Fruit fly (Drosophila melanogaster) whole organism, embryonic: Measurements from ENCODE around the gene GluProRS.

ENCODE experiments used
- Awh ChIP-seq: fragments of 200-800 bp; sonication (Bioruptor generic); IDR thresholded peaks from 2 replicates; pipeline ENCODE4, ENCODE4 v1.3.6; 2022; ENCODE audit warnings: missing biosample characterization, missing genetic modification characterization
- C15 ChIP-seq: fragments of 200-800 bp; sonication (Bioruptor generic); IDR thresholded peaks from 3 replicates; pipeline ENCODE4 v1.3.6; 2022; ENCODE audit warnings: missing biosample characterization, missing genetic modification characterization
- CG10565 ChIP-seq: fragments of 200-800 bp; sonication (Bioruptor generic); optimal IDR thresholded peaks from 3 replicates; lab custom pipeline; 2016; ENCODE audit warnings: missing biosample characterization, mild to moderate bottlenecking, missing genetic modification characterization
- CG10654 ChIP-seq: fragments of 200-800 bp; sonication (Bioruptor generic); optimal IDR thresholded peaks from 2 replicates; lab custom pipeline; 2016; ENCODE audit warnings: missing biosample characterization, missing genetic modification characterization
- CG10979 ChIP-seq: fragments of 200-800 bp; sonication (Bioruptor generic); optimal IDR thresholded peaks from 2 replicates; lab custom pipeline; 2018; ENCODE audit warnings: missing biosample characterization, mild to moderate bottlenecking, missing genetic modification characterization, moderate library complexity
- CG11093 ChIP-seq: fragments of 200-800 bp; sonication (Bioruptor generic); IDR thresholded peaks from 3 replicates; pipeline ENCODE4 v1.3.6; 2022; ENCODE audit warnings: missing biosample characterization, missing genetic modification characterization
- CG11456 ChIP-seq: fragments of 200-800 bp; sonication (Bioruptor generic); IDR thresholded peaks from 3 replicates; pipeline ENCODE4 v1.3.6; 2022; ENCODE audit warnings: missing biosample characterization, missing genetic modification characterization
- CG11504 ChIP-seq: fragments of 200-800 bp; sonication (Bioruptor generic); optimal IDR thresholded peaks from 3 replicates; lab custom pipeline; 2019; ENCODE audit warnings: missing biosample characterization, mild to moderate bottlenecking, missing genetic modification characterization, moderate library complexity
- CG12769 ChIP-seq: fragments of 200-800 bp; sonication (Bioruptor generic); optimal IDR thresholded peaks from 2 replicates; lab custom pipeline; 2019; ENCODE audit warnings: missing biosample characterization, mild to moderate bottlenecking, missing genetic modification characterization, moderate library complexity
- CG12942 ChIP-seq: fragments of 200-800 bp; sonication (Bioruptor generic); optimal IDR thresholded peaks from 3 replicates; lab custom pipeline; 2016; ENCODE audit warnings: missing biosample characterization, missing genetic modification characterization
- CG13624 ChIP-seq: fragments of 200-800 bp; sonication (Bioruptor generic); optimal IDR thresholded peaks from 2 replicates; lab custom pipeline; 2016; ENCODE audit warnings: missing biosample characterization, missing genetic modification characterization
- CG17359 ChIP-seq: fragments of 200-800 bp; sonication (Bioruptor generic); optimal IDR thresholded peaks from 3 replicates; lab custom pipeline; 2018; ENCODE audit warnings: missing biosample characterization, mild to moderate bottlenecking, missing genetic modification characterization, moderate library complexity
- CG1792 ChIP-seq: fragments of 200-800 bp; sonication (Bioruptor generic); optimal IDR thresholded peaks from 2 replicates; lab custom pipeline; 2016; ENCODE audit warnings: missing biosample characterization, missing genetic modification characterization
- CG18262 ChIP-seq: fragments of 200-800 bp; optimal IDR thresholded peaks from 3 replicates; lab custom pipeline; 2019; ENCODE audit warnings: missing biosample characterization, mild to moderate bottlenecking, missing genetic modification characterization, moderate library complexity
- CG34376 ChIP-seq: fragments of 200-800 bp; sonication (Bioruptor generic); optimal IDR thresholded peaks from 2 replicates; lab custom pipeline; 2018; ENCODE audit warnings: missing biosample characterization, mild to moderate bottlenecking, missing genetic modification characterization
- CG4820 ChIP-seq: fragments of 200-800 bp; sonication (Bioruptor generic); optimal IDR thresholded peaks from 3 replicates; lab custom pipeline; 2016; ENCODE audit warnings: missing biosample characterization, missing genetic modification characterization
- CG6854 ChIP-seq: fragments of 200-800 bp; sonication (Bioruptor generic); optimal IDR thresholded peaks from 3 replicates; lab custom pipeline; 2017; ENCODE audit warnings: missing biosample characterization, mild to moderate bottlenecking, missing genetic modification characterization
- CG9817 ChIP-seq: fragments of 200-800 bp; sonication (Bioruptor generic); optimal IDR thresholded peaks from 2 replicates; lab custom pipeline; 2018; ENCODE audit warnings: missing biosample characterization, mild to moderate bottlenecking, missing genetic modification characterization, moderate library complexity
- Dad ChIP-seq: fragments of 200-800 bp; sonication (Bioruptor generic); optimal IDR thresholded peaks from 3 replicates; lab custom pipeline; 2016; ENCODE audit warnings: missing biosample characterization, missing genetic modification characterization
- Dek ChIP-seq: fragments of 200-800 bp; sonication (Bioruptor generic); optimal IDR thresholded peaks from 3 replicates; lab custom pipeline; 2019; ENCODE audit warnings: missing biosample characterization, mild to moderate bottlenecking, missing genetic modification characterization, moderate library complexity
- Dll ChIP-seq: fragments of 200-800 bp; sonication (Bioruptor generic); IDR thresholded peaks from 4 replicates; pipeline ENCODE4 v1.3.6; 2022; ENCODE audit warnings: missing biosample characterization, missing genetic modification characterization; ENCODE audit not compliant: partially characterized antibody
- Dp ChIP-seq: fragments of 200-800 bp; sonication (Bioruptor generic); optimal IDR thresholded peaks from 2 replicates; lab custom pipeline; 2018; ENCODE audit warnings: missing biosample characterization, mild to moderate bottlenecking, missing genetic modification characterization, moderate library complexity
- Fer2 ChIP-seq: fragments of 200-800 bp; sonication (Bioruptor generic); optimal IDR thresholded peaks from 2 replicates; lab custom pipeline; 2018; ENCODE audit warnings: missing biosample characterization, mild to moderate bottlenecking, missing genetic modification characterization, moderate library complexity
- H2.0 ChIP-seq: fragments of 200-800 bp; sonication (Bioruptor generic); IDR thresholded peaks from 2 replicates; pipeline ENCODE4 v1.3.6; 2022; ENCODE audit warnings: missing biosample characterization, missing genetic modification characterization
- HHEX ChIP-seq: fragments of 200-800 bp; sonication (Bioruptor generic); optimal IDR thresholded peaks from 3 replicates; lab custom pipeline; 2017; ENCODE audit warnings: missing biosample characterization, mild to moderate bottlenecking, missing genetic modification characterization, missing genetic modification reagents
- Jarid2 ChIP-seq: fragments of 200-800 bp; sonication (Bioruptor generic); optimal IDR thresholded peaks from 3 replicates; lab custom pipeline; 2017; ENCODE audit warnings: mild to moderate bottlenecking, missing biosample characterization, missing genetic modification reagents, missing genetic modification characterization
- MBD-R2 ChIP-seq: fragments of 200-800 bp; sonication (Bioruptor generic); IDR thresholded peaks from 2 replicates; pipeline ENCODE4 v1.3.6; 2022; ENCODE audit warnings: missing biosample characterization, missing genetic modification characterization
- MTF-1 ChIP-seq: fragments of 200-800 bp; sonication (Bioruptor generic); optimal IDR thresholded peaks from 2 replicates; lab custom pipeline; 2018; ENCODE audit warnings: missing biosample characterization, mild to moderate bottlenecking, missing genetic modification characterization, borderline replicate concordance
- NFAT ChIP-seq: fragments of 200-800 bp; sonication (Bioruptor generic); IDR thresholded peaks from 2 replicates; pipeline ENCODE4 v1.3.6; 2022; ENCODE audit warnings: missing biosample characterization, missing genetic modification characterization
- Optix ChIP-seq: fragments of 200-800 bp; sonication (Bioruptor generic); IDR thresholded peaks from 3 replicates; pipeline ENCODE4 v1.3.6; 2022; ENCODE audit warnings: missing biosample characterization, missing genetic modification characterization
- Ptx1 ChIP-seq: fragments of 200-800 bp; sonication (Bioruptor generic); IDR thresholded peaks from 2 replicates; pipeline ENCODE4 v1.3.6; 2022; ENCODE audit warnings: missing biosample characterization, missing genetic modification characterization
- Rx ChIP-seq: fragments of 200-800 bp; sonication (Bioruptor generic); IDR thresholded peaks from 2 replicates; pipeline ENCODE4 v1.3.6; 2022; ENCODE audit warnings: missing biosample characterization, missing genetic modification characterization
- Side ChIP-seq: fragments of 200-800 bp; sonication (Bioruptor generic); optimal IDR thresholded peaks from 2 replicates; lab custom pipeline; 2016; ENCODE audit warnings: missing biosample characterization, missing genetic modification characterization
- amos ChIP-seq: fragments of 200-800 bp; sonication (Bioruptor generic); IDR thresholded peaks from 2 replicates; pipeline ENCODE4 v1.3.6; 2022; ENCODE audit warnings: missing biosample characterization, missing genetic modification characterization; ENCODE audit not compliant: partially characterized antibody
- aop ChIP-seq: fragments of 200-800 bp; sonication (Bioruptor generic); IDR thresholded peaks from 2 replicates; pipeline ENCODE4 v1.3.6; 2022; ENCODE audit warnings: missing biosample characterization, missing genetic modification characterization
- bigmax ChIP-seq: fragments of 200-800 bp; sonication (Bioruptor generic); optimal IDR thresholded peaks from 2 replicates; lab custom pipeline; 2018; ENCODE audit warnings: missing biosample characterization, mild to moderate bottlenecking, missing genetic modification characterization
- caup ChIP-seq: fragments of 200-800 bp; sonication (Bioruptor generic); optimal IDR thresholded peaks from 3 replicates; lab custom pipeline; 2017; ENCODE audit warnings: missing biosample characterization, mild to moderate bottlenecking, missing genetic modification characterization, moderate library complexity; ENCODE audit not compliant: severe bottlenecking
- crp ChIP-seq, 2 experiments: fragments of 200-800 bp; sonication (Bioruptor generic); optimal IDR thresholded peaks; 2 replicates in 1 of 2; 3 replicates in 1 of 2; lab custom pipeline; 2017; ENCODE audit warnings: missing biosample characterization in 2 of 2, missing genetic modification characterization in 2 of 2, mild to moderate bottlenecking in 1 of 2, moderate library complexity in 1 of 2
- gcm2 ChIP-seq: fragments of 200-800 bp; sonication (Bioruptor generic); optimal IDR thresholded peaks from 2 replicates; lab custom pipeline; 2016; ENCODE audit warnings: missing biosample characterization, missing genetic modification characterization
- gsb ChIP-seq: fragments of 200-800 bp; sonication (Bioruptor generic); IDR thresholded peaks from 2 replicates; pipeline ENCODE4 v1.3.6; 2022; ENCODE audit warnings: missing biosample characterization, missing genetic modification characterization
- lbe ChIP-seq: fragments of 200-800 bp; sonication (Bioruptor generic); optimal IDR thresholded peaks from 2 replicates; lab custom pipeline; 2016; ENCODE audit warnings: missing biosample characterization, mild to moderate bottlenecking, missing genetic modification characterization
- org-1 ChIP-seq: fragments of 200-800 bp; sonication (Bioruptor generic); optimal IDR thresholded peaks from 2 replicates; lab custom pipeline; 2017; ENCODE audit warnings: missing biosample characterization, missing genetic modification characterization
- ro ChIP-seq: fragments of 200-800 bp; sonication (Bioruptor generic); IDR thresholded peaks from 2 replicates; pipeline ENCODE4 v1.3.6; 2022; ENCODE audit warnings: missing biosample characterization, missing genetic modification characterization
- row ChIP-seq: fragments of 200-800 bp; sonication (Bioruptor generic); IDR thresholded peaks from 3 replicates; pipeline ENCODE4 v1.3.6; 2022; ENCODE audit warnings: missing biosample characterization, missing genetic modification characterization
- sd ChIP-seq: fragments of 200-800 bp; sonication (Bioruptor generic); optimal IDR thresholded peaks from 3 replicates; lab custom pipeline; 2018; ENCODE audit warnings: missing biosample characterization, mild to moderate bottlenecking, missing genetic modification characterization, moderate library complexity
- sim ChIP-seq: fragments of 200-800 bp; sonication (Bioruptor generic); IDR thresholded peaks from 2 replicates; pipeline ENCODE4 v1.3.6; 2022; ENCODE audit warnings: missing biosample characterization, missing genetic modification characterization
- slbo ChIP-seq: fragments of 200-800 bp; sonication (Bioruptor generic); IDR thresholded peaks from 2 replicates; pipeline ENCODE4 v1.3.6; 2022; ENCODE audit warnings: missing biosample characterization, missing genetic modification characterization
- tgo ChIP-seq: fragments of 200-800 bp; sonication (Bioruptor generic); IDR thresholded peaks from 3 replicates; pipeline ENCODE4 v1.3.6; 2022; ENCODE audit warnings: missing biosample characterization, missing genetic modification characterization
- ttk ChIP-seq: fragments of 200-800 bp; sonication (Bioruptor generic); IDR thresholded peaks from 2 replicates; pipeline ENCODE4 v2.1.2; 2022; ENCODE audit warnings: missing biosample characterization, missing genetic modification characterization
- zen2 ChIP-seq: fragments of 200-800 bp; sonication (Bioruptor generic); IDR thresholded peaks from 3 replicates; pipeline ENCODE4 v1.3.6; 2022; ENCODE audit warnings: missing biosample characterization, missing genetic modification characterization; ENCODE audit not compliant: partially characterized antibody
- zfh1 ChIP-seq: fragments of 200-800 bp; sonication (Bioruptor generic); IDR thresholded peaks from 3 replicates; pipeline ENCODE4 v1.3.6; 2022; ENCODE audit warnings: missing biosample characterization, missing genetic modification characterization

Gene GluProRS

dm6 chr3R:23928950-23929602, 29.1 kb downstream of the GluProRS start, which contains the start of the genes CG43998, CG43999 and CG31142 (continued):
- TF ChIP-seq Dek (tag; lab: Kevin White, UChicago) (no peak), MTF-1 (GFP tag; lab: Kevin White, UChicago) (no peak), org-1 (GFP tag; lab: Kevin White, UChicago) (no peak), H2.0 (GFP tag; lab: Robert Waterston, UW) (no peak), bigmax (GFP tag; lab: Kevin White, UChicago) (no peak), row (GFP tag; lab: Robert Waterston, UW) (peak; percentile 71), ttk (GFP tag; lab: Robert Waterston, UW) (no peak), Jarid2 (GFP tag; lab: Kevin White, UChicago) (no peak), CG9817 (tag; lab: Kevin White, UChicago) (no peak), caup (GFP tag; lab: Kevin White, UChicago) (no peak), Rx (GFP tag; lab: Robert Waterston, UW) (no peak), CG18262 (tag; lab: Kevin White, UChicago) (no peak), CG1792 (GFP tag; lab: Kevin White, UChicago) (no peak), sd (peak; percentile 24), CG10565 (GFP tag; lab: Kevin White, UChicago) (no peak), zen2 (GFP tag; lab: Robert Waterston, UW) (no peak), CG34376 (peak; percentile 6), tgo (GFP tag; lab: Robert Waterston, UW) (no peak), CG10654 (GFP tag; lab: Kevin White, UChicago) (no peak), CG11504 (tag; lab: Kevin White, UChicago) (no peak), Fer2 (no peak), Dad (GFP tag; lab: Kevin White, UChicago) (no peak), C15 (GFP tag; lab: Robert Waterston, UW) (no peak), CG4820 (GFP tag; lab: Kevin White, UChicago) (no peak), CG12942 (no peak), lbe (no peak), Side (GFP tag; lab: Kevin White, UChicago) (no peak), CG11456 (no peak), ro (GFP tag; lab: Robert Waterston, UW) (no peak), CG17359 (tag; lab: Kevin White, UChicago) (no peak), Dp (GFP tag; lab: Kevin White, UChicago) (peak; percentile 53), CG13624 (GFP tag; lab: Kevin White, UChicago) (no peak), MBD-R2 (GFP tag; lab: Robert Waterston, UW) (peak; percentile 77), NFAT (GFP tag; lab: Robert Waterston, UW) (no peak), Dll (no peak), Ptx1 (GFP tag; lab: Robert Waterston, UW) (no peak), Optix (GFP tag; lab: Robert Waterston, UW) (no peak), aop (GFP tag; lab: Robert Waterston, UW) (no peak), Awh (GFP tag; lab: Robert Waterston, UW) (no peak), sim (GFP tag; lab: Robert Waterston, UW) (no peak), gcm2 (no peak), HHEX (GFP tag; lab: Kevin White, UChicago) (no peak), slbo (no peak), gsb (GFP tag; lab: Robert Waterston, UW) (no peak), crp (GFP tag; optimal IDR thresholded peaks at IDR 0.05; lab: Kevin White, UChicago) (peak in 1 of 2 experiments; percentile 82), zfh1 (no peak), CG10979 (no peak), CG6854 (GFP tag; lab: Kevin White, UChicago) (no peak), amos (GFP tag; lab: Robert Waterston, UW) (no peak), CG11093 (GFP tag; lab: Robert Waterston, UW) (no peak), CG12769 (tag; lab: Kevin White, UChicago) (no peak)
